Fruit fly (Drosophila melanogaster): ENCODE data around the gene CG5011.
A peak's percentile ranks its signal among the peaks of the same experiment; 100 is the strongest.

The CG5011 gene

dm6 chr2L:1230691-1231090 lies 30.2 kb downstream of the CG5011 start (continued):
- no peak for TF ChIP-seq cad (GFP tag; optimal IDR thresholded peaks at IDR 0.05)
- TF ChIP-seq CG6791 (GFP tag; IDR thresholded peaks at IDR 0.05; ENCODE audit: partially characterized antibody): no peak
- no peak for TF ChIP-seq CG13775 (GFP tag; optimal IDR thresholded peaks at IDR 0.05)
- peak; percentile 1 for TF ChIP-seq CG10209 (GFP tag; optimal IDR thresholded peaks at IDR 0.05)
- TF ChIP-seq Vsx1 (GFP tag; optimal IDR thresholded peaks at IDR 0.05): no peak
- TF ChIP-seq klu (GFP tag; IDR thresholded peaks at IDR 0.05): no peak
- TF ChIP-seq wek (GFP tag; optimal IDR thresholded peaks at IDR 0.05): no peak
- TF ChIP-seq Xrp1 (GFP tag; IDR thresholded peaks at IDR 0.05): no peak
- no peak for TF ChIP-seq cato (GFP tag; optimal IDR thresholded peaks at IDR 0.05; ENCODE audit: borderline replicate concordance)
- no peak for TF ChIP-seq nom (GFP tag; optimal IDR thresholded peaks at IDR 0.05)
- TF ChIP-seq abd-A (tag; optimal IDR thresholded peaks at IDR 0.05): no peak
- TF ChIP-seq Ravus (GFP tag; IDR thresholded peaks at IDR 0.05): no peak
- TF ChIP-seq CG2120 (GFP tag; optimal IDR thresholded peaks at IDR 0.05): peak; percentile 60
- TF ChIP-seq Spps (tag; optimal IDR thresholded peaks at IDR 0.05): no peak
- no peak for TF ChIP-seq kah (GFP tag; optimal IDR thresholded peaks at IDR 0.05)
- TF ChIP-seq crc (GFP tag; optimal IDR thresholded peaks at IDR 0.05): no peak
- no peak for TF ChIP-seq Bgb (GFP tag; IDR thresholded peaks at IDR 0.05; ENCODE audit: partially characterized antibody)
- no peak for TF ChIP-seq yki (optimal IDR thresholded peaks at IDR 0.05)
- TF ChIP-seq CG15073 (GFP tag; optimal IDR thresholded peaks at IDR 0.05): no peak
- no peak for TF ChIP-seq Mes4 (GFP tag; optimal IDR thresholded peaks at IDR 0.05)
- TF ChIP-seq CG9727 (GFP tag; optimal IDR thresholded peaks at IDR 0.05): peak; percentile 26
- no peak for TF ChIP-seq CG2875 (GFP tag; optimal IDR thresholded peaks at IDR 0.05)
- TF ChIP-seq tna (GFP tag; IDR thresholded peaks at IDR 0.05; ENCODE audit: partially characterized antibody): no peak
- no peak for TF ChIP-seq unc-4 (GFP tag; IDR thresholded peaks at IDR 0.05; ENCODE audit: partially characterized antibody)
- no peak for TF ChIP-seq wor (GFP tag; IDR thresholded peaks at IDR 0.05)
- TF ChIP-seq Sry-β (GFP tag; optimal IDR thresholded peaks at IDR 0.05): no peak
- TF ChIP-seq CG9437 (GFP tag; optimal IDR thresholded peaks at IDR 0.05): no peak
- no peak for TF ChIP-seq C15 (GFP tag; IDR thresholded peaks at IDR 0.05)
- no peak for TF ChIP-seq CG4404 (GFP tag; IDR thresholded peaks at IDR 0.05)
- TF ChIP-seq H2.0 (GFP tag; IDR thresholded peaks at IDR 0.05): no peak
- no peak for TF ChIP-seq sc (optimal IDR thresholded peaks at IDR 0.05)
- TF ChIP-seq sc (GFP tag; optimal IDR thresholded peaks at IDR 0.05): no peak
- TF ChIP-seq Tbp (GFP tag; optimal IDR thresholded peaks at IDR 0.05): no peak
- no peak for TF ChIP-seq CG7963 (GFP tag; IDR thresholded peaks at IDR 0.05; ENCODE audit: partially characterized antibody)
- no peak for TF ChIP-seq CG11456 (GFP tag; IDR thresholded peaks at IDR 0.05)
- TF ChIP-seq CG14667 (GFP tag; IDR thresholded peaks at IDR 0.05): no peak
- no peak for TF ChIP-seq CG7271 (tag; optimal IDR thresholded peaks at IDR 0.05)
- peak; percentile 32 for TF ChIP-seq CG15269 (tag; optimal IDR thresholded peaks at IDR 0.05)
- peak; percentile 20 for TF ChIP-seq Dip3 (GFP tag; optimal IDR thresholded peaks at IDR 0.05)
- TF ChIP-seq CG15696 (tag; optimal IDR thresholded peaks at IDR 0.05): no peak
- TF ChIP-seq CG7987 (GFP tag; optimal IDR thresholded peaks at IDR 0.05): no peak
- no peak for TF ChIP-seq CG9932 (GFP tag; IDR thresholded peaks at IDR 0.05)
- TF ChIP-seq gem (tag; optimal IDR thresholded peaks at IDR 0.05): peak; percentile 54
- TF ChIP-seq CG34224 (GFP tag; IDR thresholded peaks at IDR 0.05; ENCODE audit: partially characterized antibody): no peak
- TF ChIP-seq croc (GFP tag; conservative IDR thresholded peaks at IDR 0.05): no peak
- TF ChIP-seq emc (GFP tag; optimal IDR thresholded peaks at IDR 0.05): no peak
- TF ChIP-seq CG14965 (GFP tag; optimal IDR thresholded peaks at IDR 0.05; ENCODE audit: borderline replicate concordance): no peak
- peak; percentile 40 for TF ChIP-seq CG3281 (GFP tag; optimal IDR thresholded peaks at IDR 0.05)
- no peak for TF ChIP-seq gce (GFP tag; IDR thresholded peaks at IDR 0.05)
- no peak for TF ChIP-seq HLHmδ (GFP tag; optimal IDR thresholded peaks at IDR 0.05)
- no peak for TF ChIP-seq oc (tag; optimal IDR thresholded peaks at IDR 0.05)
- no peak for TF ChIP-seq CG4282 (GFP tag; optimal IDR thresholded peaks at IDR 0.05)

Measured in whole organism, embryonic.